Worm (Caenorhabditis elegans) whole organism, L4 larva: ENCODE measurements around the gene alg-1.

Experiments used
- Y75B8A.6 ChIP-seq: fragments of 200-800 bp; sonication (Bioruptor generic); IDR thresholded peaks from 2 replicates; pipeline ENCODE4 v1.3.6; 2022; ENCODE audit warnings: missing genetic modification reagents, missing genetic modification characterization, missing compliant biosample characterization
- ZK546.5 ChIP-seq, 2 experiments: sonication (generic microtip); optimal IDR thresholded peaks; 2 replicates each; lab custom pipeline; 2017; ENCODE audit warnings: missing biosample characterization in 2 of 2, missing genetic modification characterization in 2 of 2
- mdl-1 ChIP-seq, 2 experiments: fragments of 150-350 bp in 1 of 2; sonication (generic microtip) in 1 of 2; optimal IDR thresholded peaks; 2 replicates each; lab custom pipeline; 2014 to 2017; ENCODE audit warnings: missing biosample characterization in 2 of 2, missing genetic modification characterization in 2 of 2
- nhr-41 ChIP-seq: fragments of 200-800 bp; sonication (Bioruptor generic); IDR thresholded peaks from 2 replicates; pipeline ENCODE4 v1.3.6; 2022; ENCODE audit warnings: missing genetic modification reagents, missing genetic modification characterization, missing compliant biosample characterization
- pqm-1 ChIP-seq: sonication (generic microtip); optimal IDR thresholded peaks from 2 replicates; lab custom pipeline; 2017; ENCODE audit warnings: missing biosample characterization, missing genetic modification characterization

DNA sequence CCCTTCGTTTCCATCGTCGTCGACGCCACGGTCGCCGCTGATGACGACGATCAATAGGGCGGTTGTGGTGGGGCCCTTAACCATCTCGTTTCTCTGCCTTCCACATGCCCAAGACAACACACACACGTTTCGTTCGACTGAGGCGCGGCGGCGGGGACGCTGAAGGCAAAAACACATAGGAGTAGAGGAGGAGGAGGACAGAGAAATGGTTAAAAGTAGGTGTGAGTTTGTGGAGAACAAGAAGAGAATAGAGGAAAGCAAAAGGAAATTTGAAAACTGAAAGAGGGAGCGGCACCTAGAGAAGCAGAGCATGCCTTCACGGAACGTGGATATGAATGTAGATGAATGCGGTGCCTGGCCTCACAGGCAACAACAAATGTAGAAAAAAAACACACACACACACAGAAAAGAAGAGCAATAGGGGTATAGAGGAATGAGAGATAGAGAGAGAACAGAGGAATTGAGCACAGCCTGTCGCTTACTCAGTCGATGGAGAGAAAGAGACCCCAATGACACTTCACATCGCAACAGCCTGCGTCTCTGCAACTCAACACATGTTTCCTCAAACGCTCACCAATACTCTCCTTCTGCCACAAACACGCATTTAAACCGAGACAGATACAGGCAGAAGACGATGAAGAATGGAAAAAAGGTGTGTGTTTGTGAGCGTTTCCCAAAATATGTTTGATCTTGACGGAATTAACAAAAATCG lies 20.5 kb downstream of the alg-1 start:
- TF ChIP-seq ZK546.5 (tag; optimal IDR thresholded peaks at IDR 0.05; lab: Kevin White, UChicago), result no peak
- no peak for TF ChIP-seq Y75B8A.6
- no peak for TF ChIP-seq nhr-41 (GFP tag; lab: Robert Waterston, UW)
- TF ChIP-seq mdl-1 (tag; optimal IDR thresholded peaks at IDR 0.05; lab: Kevin White, UChicago), result peak; percentile 58 to 93
- peak; percentile 25 for TF ChIP-seq pqm-1 (tag; lab: Kevin White, UChicago)
